Worm (Caenorhabditis elegans) whole organism, L3 larva: ENCODE data around the gene srlf-20.

Source experiments
- R02D3.7 ChIP-seq: fragments of 150-350 bp; optimal IDR thresholded peaks from 2 replicates; lab custom pipeline; 2014; ENCODE audit warnings: missing biosample characterization, missing genetic modification characterization
- ZK546.5 ChIP-seq: sonication (generic microtip); optimal IDR thresholded peaks from 2 replicates; lab custom pipeline; 2017; ENCODE audit warnings: missing biosample characterization, missing genetic modification characterization
- ama-1 ChIP-seq: fragments of 150-350 bp; optimal IDR thresholded peaks from 2 replicates; lab custom pipeline; 2018
- ceh-28 ChIP-seq: fragments of 150-350 bp; optimal IDR thresholded peaks from 2 replicates; lab custom pipeline; 2014; ENCODE audit warnings: missing biosample characterization, missing genetic modification reagents, missing genetic modification characterization
- ceh-9 ChIP-seq: sonication (generic microtip); optimal IDR thresholded peaks from 2 replicates; lab custom pipeline; 2018; ENCODE audit warnings: missing biosample characterization, missing genetic modification characterization
- daf-12 ChIP-seq: fragments of 150-350 bp; optimal IDR thresholded peaks from 2 replicates; lab custom pipeline; 2014; ENCODE audit warnings: missing biosample characterization, missing genetic modification reagents, missing genetic modification characterization
- egl-27 ChIP-seq: sonication (generic microtip); optimal IDR thresholded peaks from 4 replicates; lab custom pipeline; 2017; ENCODE audit warnings: missing biosample characterization, missing genetic modification reagents, missing genetic modification characterization
- egl-5 ChIP-seq: fragments of 150-350 bp; optimal IDR thresholded peaks from 2 replicates; lab custom pipeline; 2017; ENCODE audit warnings: missing biosample characterization, missing genetic modification reagents, missing genetic modification characterization, inconsistent platforms
- elt-2 ChIP-seq: sonication (generic microtip); optimal IDR thresholded peaks from 2 replicates; lab custom pipeline; 2016; ENCODE audit warnings: missing genetic modification reagents, mild to moderate bottlenecking, missing genetic modification characterization, missing compliant biosample characterization
- elt-3 ChIP-seq, 3 experiments: fragments of 150-350 bp in 1 of 3; sonication (generic microtip) in 2 of 3; optimal IDR thresholded peaks; 2 replicates in 2 of 3; 4 replicates in 1 of 3; lab custom pipeline; 2014 to 2017; ENCODE audit warnings: missing biosample characterization in 3 of 3, missing genetic modification characterization in 3 of 3
- eor-1 ChIP-seq, 2 experiments: fragments of 150-350 bp; optimal IDR thresholded peaks; 2 replicates each; lab custom pipeline; 2014 to 2018; ENCODE audit warnings: missing biosample characterization in 2 of 2, missing genetic modification characterization in 2 of 2
- fkh-2 ChIP-seq: fragments of 150-350 bp; optimal IDR thresholded peaks from 2 replicates; lab custom pipeline; 2014; ENCODE audit warnings: missing biosample characterization, missing genetic modification reagents, missing genetic modification characterization
- fos-1 ChIP-seq: fragments of 150-350 bp; optimal IDR thresholded peaks from 2 replicates; lab custom pipeline; 2014; ENCODE audit warnings: missing biosample characterization, missing genetic modification characterization
- hmg-11 ChIP-seq: sonication (generic microtip); optimal IDR thresholded peaks from 2 replicates; lab custom pipeline; 2016; ENCODE audit warnings: missing genetic modification characterization, missing compliant biosample characterization
- jun-1 ChIP-seq: fragments of 150-350 bp; optimal IDR thresholded peaks from 2 replicates; lab custom pipeline; 2014; ENCODE audit warnings: missing biosample characterization, missing genetic modification reagents, missing genetic modification characterization
- lin-15B ChIP-seq: fragments of 150-350 bp; optimal IDR thresholded peaks from 2 replicates; lab custom pipeline; 2014; ENCODE audit warnings: missing biosample characterization, missing genetic modification characterization
- lin-39 ChIP-seq: fragments of 150-350 bp; optimal IDR thresholded peaks from 2 replicates; lab custom pipeline; 2018; ENCODE audit warnings: missing biosample characterization, missing genetic modification reagents, missing genetic modification characterization
- lsy-12 ChIP-seq: sonication (generic microtip); optimal IDR thresholded peaks from 2 replicates; lab custom pipeline; 2016; ENCODE audit warnings: mild to moderate bottlenecking, missing genetic modification characterization, missing compliant biosample characterization
- mdl-1 ChIP-seq: fragments of 150-350 bp; optimal IDR thresholded peaks from 2 replicates; lab custom pipeline; 2014; ENCODE audit warnings: missing biosample characterization, missing genetic modification characterization
- mml-1 ChIP-seq: fragments of 150-350 bp; sonication (generic microtip); optimal IDR thresholded peaks from 3 replicates; lab custom pipeline; 2014; ENCODE audit warnings: missing biosample characterization, missing genetic modification characterization
- nfya-1 ChIP-seq: sonication (generic microtip); optimal IDR thresholded peaks from 2 replicates; lab custom pipeline; 2017; ENCODE audit warnings: missing genetic modification characterization, mild to moderate bottlenecking, missing compliant biosample characterization, antibody characterized with exemption, moderate library complexity; ENCODE audit not compliant: insufficient read depth
- nhr-11 ChIP-seq: fragments of 150-350 bp; optimal IDR thresholded peaks from 2 replicates; lab custom pipeline; 2014; ENCODE audit warnings: missing biosample characterization, missing genetic modification characterization
- nhr-12 ChIP-seq: fragments of 150-350 bp; optimal IDR thresholded peaks from 2 replicates; lab custom pipeline; 2014; ENCODE audit warnings: missing biosample characterization, missing genetic modification characterization
- nhr-237 ChIP-seq: fragments of 150-350 bp; optimal IDR thresholded peaks from 2 replicates; lab custom pipeline; 2014; ENCODE audit warnings: missing biosample characterization, missing genetic modification characterization
- nhr-25 ChIP-seq: sonication (generic microtip); optimal IDR thresholded peaks from 2 replicates; lab custom pipeline; 2017; ENCODE audit warnings: missing biosample characterization, missing genetic modification characterization
- nhr-43 ChIP-seq: sonication (generic microtip); optimal IDR thresholded peaks from 2 replicates; lab custom pipeline; 2016; ENCODE audit warnings: mild to moderate bottlenecking, missing genetic modification characterization, missing compliant biosample characterization; ENCODE audit not compliant: poor library complexity, severe bottlenecking
- nhr-67 ChIP-seq: fragments of 150-350 bp; optimal IDR thresholded peaks from 2 replicates; lab custom pipeline; 2014; ENCODE audit warnings: missing biosample characterization, missing genetic modification characterization
- nhr-76 ChIP-seq: fragments of 150-350 bp; sonication (generic microtip); optimal IDR thresholded peaks from 5 replicates; lab custom pipeline; 2014; ENCODE audit warnings: missing biosample characterization, missing genetic modification characterization
- nhr-77 ChIP-seq: fragments of 150-350 bp; optimal IDR thresholded peaks from 2 replicates; lab custom pipeline; 2014; ENCODE audit warnings: missing biosample characterization, missing genetic modification characterization
- pha-4 ChIP-seq: fragments of 150-350 bp; optimal IDR thresholded peaks from 2 replicates; lab custom pipeline; 2014; ENCODE audit warnings: missing biosample characterization, missing genetic modification reagents, missing genetic modification characterization
- pqm-1 ChIP-seq: fragments of 150-350 bp; optimal IDR thresholded peaks from 2 replicates; lab custom pipeline; 2017; ENCODE audit warnings: missing biosample characterization, missing genetic modification characterization, inconsistent platforms
- sea-2 ChIP-seq: fragments of 150-350 bp; sonication (generic microtip); optimal IDR thresholded peaks from 4 replicates; lab custom pipeline; 2014; ENCODE audit warnings: missing biosample characterization, missing genetic modification reagents, missing genetic modification characterization
- snpc-4 ChIP-seq: fragments of 150-350 bp; optimal IDR thresholded peaks from 2 replicates; lab custom pipeline; 2014; ENCODE audit warnings: missing biosample characterization, missing genetic modification characterization
- tbx-2 ChIP-seq: sonication (generic microtip); optimal IDR thresholded peaks from 2 replicates; lab custom pipeline; 2016; ENCODE audit warnings: mild to moderate bottlenecking, missing genetic modification characterization, missing compliant biosample characterization
- ztf-11 ChIP-seq: fragments of 150-350 bp; optimal IDR thresholded peaks from 2 replicates; lab custom pipeline; 2014; ENCODE audit warnings: missing biosample characterization, missing genetic modification characterization
- ztf-4 ChIP-seq: fragments of 150-350 bp; optimal IDR thresholded peaks from 2 replicates; lab custom pipeline; 2014; ENCODE audit warnings: missing biosample characterization, missing genetic modification characterization

srlf-20 gene

ce11 chrV:904232-904983 is 10.6 kb downstream of the srlf-20 start, which contains the start of gene trm-2A (continued):
- no peak for TF ChIP-seq daf-12 (tag; lab: Kevin White, UChicago)

- TF ChIP-seq nhr-67 (tag; lab: Kevin White, UChicago) (no peak), pha-4 (tag; lab: Kevin White, UChicago) (no peak), lin-39 (no peak), ZK546.5 (tag; lab: Kevin White, UChicago) (no peak), fos-1 (tag; lab: Kevin White, UChicago) (no peak), nhr-11 (tag; lab: Kevin White, UChicago) (no peak), mml-1 (tag; lab: Kevin White, UChicago) (no peak), nfya-1 (no peak), mdl-1 (tag; lab: Kevin White, UChicago) (no peak), daf-12 (tag; lab: Kevin White, UChicago) (no peak), ama-1 (lab: Kevin White, UChicago) (no peak), ztf-4 (tag; lab: Kevin White, UChicago) (no peak), pqm-1 (tag; lab: Kevin White, UChicago) (no peak), tbx-2 (tag; lab: Kevin White, UChicago) (no peak), lsy-12 (tag; lab: Kevin White, UChicago) (no peak), sea-2 (GFP tag; lab: Kevin White, UChicago) (no peak), snpc-4 (tag; lab: Kevin White, UChicago) (no peak), nhr-12 (tag; lab: Kevin White, UChicago) (no peak), nhr-77 (tag; lab: Kevin White, UChicago) (no peak), ztf-11 (no peak)
Measured at ce11 chrV:908681-909080, 14.9 kb downstream of the srlf-20 start.

ce11 chrV:910588-910987 is 16.8 kb downstream of the srlf-20 start:
- no peak for TF ChIP-seq nhr-25 (tag; lab: Kevin White, UChicago)
- TF ChIP-seq pha-4 (tag; lab: Kevin White, UChicago) = peak; percentile 17
- TF ChIP-seq lin-15B = peak; percentile 55
- peak; percentile 79 for TF ChIP-seq pqm-1 (tag; lab: Kevin White, UChicago)
- TF ChIP-seq elt-2 = peak; percentile 96
- no peak for TF ChIP-seq nhr-67 (tag; lab: Kevin White, UChicago)
- peak in 1 of 3 experiments; percentile 61 for TF ChIP-seq elt-3 (tag; optimal IDR thresholded peaks at IDR 0.05; lab: Kevin White, UChicago)
- TF ChIP-seq nhr-43 (tag; lab: Kevin White, UChicago) = no peak
- no peak for TF ChIP-seq ceh-9 (tag; lab: Kevin White, UChicago)
- TF ChIP-seq snpc-4 (tag; lab: Kevin White, UChicago) = no peak
- TF ChIP-seq jun-1 (tag; lab: Kevin White, UChicago) = no peak
- TF ChIP-seq ztf-4 (tag; lab: Kevin White, UChicago) = no peak

ce11 chrV:911474-911873 is 17.7 kb downstream of the srlf-20 start, which contains the start of gene adh-5:
Gene adh-5, plus strand, starts transcription at chrV:911774.
- TF ChIP-seq eor-1 (tag; optimal IDR thresholded peaks at IDR 0.05; lab: Kevin White, UChicago) (no peak), tbx-2 (tag; lab: Kevin White, UChicago) (no peak), nfya-1 (no peak), nhr-237 (tag; lab: Kevin White, UChicago) (no peak), R02D3.7 (tag; lab: Kevin White, UChicago) (no peak), nhr-25 (tag; lab: Kevin White, UChicago) (no peak), nhr-77 (tag; lab: Kevin White, UChicago) (no peak), lin-15B (no peak), hmg-11 (tag; lab: Kevin White, UChicago) (no peak), egl-5 (tag; lab: Kevin White, UChicago) (no peak), egl-27 (no peak), fkh-2 (tag; lab: Kevin White, UChicago) (no peak), snpc-4 (tag; lab: Kevin White, UChicago) (no peak), nhr-76 (tag; lab: Kevin White, UChicago) (no peak), ceh-28 (tag; lab: Kevin White, UChicago) (no peak)
